Worm (Caenorhabditis elegans): ENCODE measurements around the gene T27E9.2.
A peak's percentile ranks its signal among the peaks of the same experiment; 100 is the strongest.

The T27E9.2 gene

DNA sequence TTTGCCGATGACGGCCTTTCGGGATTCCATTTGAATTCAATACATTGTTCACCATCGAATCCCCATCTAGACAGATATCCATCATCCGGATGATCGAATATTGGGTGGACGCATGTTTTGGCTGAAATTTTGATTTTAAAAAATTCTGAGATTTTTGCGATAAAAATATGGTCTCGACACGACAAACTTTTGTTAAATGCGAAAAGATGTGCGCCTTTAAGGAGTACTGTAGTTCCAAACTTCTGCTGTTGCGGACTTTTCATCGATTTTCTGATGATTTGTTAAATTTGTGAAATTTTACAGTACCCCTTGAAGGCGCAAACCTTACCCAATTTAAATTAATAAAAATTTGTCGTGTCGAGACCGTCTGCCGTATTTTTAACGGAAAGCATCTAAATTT is 34.6 kb downstream of the T27E9.2 start:
- TF ChIP-seq ets-5 (GFP tag; IDR thresholded peaks at IDR 0.05) (no peak), nhr-237 (tag; optimal IDR thresholded peaks at IDR 0.05) (no peak), tlp-1 (tag; optimal IDR thresholded peaks at IDR 0.05) (no peak), lir-3 (tag; optimal IDR thresholded peaks at IDR 0.05; ENCODE audit: poor library complexity) (no peak), egl-13 (tag; optimal IDR thresholded peaks at IDR 0.05) (no peak), isw-1 (GFP tag; IDR thresholded peaks at IDR 0.05) (no peak), mep-1 (tag; optimal IDR thresholded peaks at IDR 0.05) (no peak), unc-98 (GFP tag; IDR thresholded peaks at IDR 0.05) (no peak), pax-3 (tag; optimal IDR thresholded peaks at IDR 0.05) (no peak), efl-3 (GFP tag; optimal IDR thresholded peaks at IDR 0.05) (no peak)

DNA sequence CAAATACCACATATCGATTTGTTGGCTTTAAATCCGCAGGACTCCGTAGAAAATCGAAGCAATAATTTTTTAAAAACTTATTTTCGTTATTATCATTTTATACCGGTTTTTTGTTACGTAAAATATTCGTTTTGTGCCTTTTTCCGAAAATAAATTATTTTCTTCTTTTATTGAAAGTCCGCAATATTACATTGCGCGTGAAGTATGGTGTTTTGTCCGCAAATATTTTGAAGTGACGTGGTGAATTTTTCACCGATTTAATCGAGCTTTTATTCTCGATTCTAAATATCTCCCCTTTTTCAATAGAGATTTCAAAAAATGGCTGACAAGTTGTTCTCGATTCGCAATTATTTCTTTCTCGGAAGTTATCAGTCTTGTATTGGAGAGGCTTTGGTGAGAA is 36.3 kb downstream of the T27E9.2 start, which contains the start of gene cope-1:
cope-1 (plus strand) TSS at position 229 of the 400 bp plus-strand sequence.
- TF ChIP-seq vab-15 (tag; optimal IDR thresholded peaks at IDR 0.05), result no peak
- TF ChIP-seq dsc-1 (tag; optimal IDR thresholded peaks at IDR 0.05), result no peak
- TF ChIP-seq nhr-47 (tag; optimal IDR thresholded peaks at IDR 0.05), result peak; percentile 43
- TF ChIP-seq efl-1 (optimal IDR thresholded peaks at IDR 0.05), result peak; percentile 27 to 54
- TF ChIP-seq efl-1 (GFP tag; optimal IDR thresholded peaks at IDR 0.05 in 1 of 2), result peak; percentile 61 to 92
- TF ChIP-seq mef-2 (tag; optimal IDR thresholded peaks at IDR 0.05), result no peak
- no peak for TF ChIP-seq nhr-19 (GFP tag; conservative IDR thresholded peaks at IDR 0.05)
- TF ChIP-seq nhr-237 (tag; optimal IDR thresholded peaks at IDR 0.05), result no peak
- no peak for TF ChIP-seq sup-37 (GFP tag; optimal IDR thresholded peaks at IDR 0.05)
- no peak for TF ChIP-seq nhr-84 (tag; optimal IDR thresholded peaks at IDR 0.05)
- TF ChIP-seq nhr-76 (tag; optimal IDR thresholded peaks at IDR 0.05), result no peak
- peak; percentile 20 for TF ChIP-seq xbp-1 (tag; optimal IDR thresholded peaks at IDR 0.05)
- peak in 1 of 3 experiments; percentile 14 for TF ChIP-seq ceh-82 (tag; optimal IDR thresholded peaks at IDR 0.05)
- no peak for TF ChIP-seq hlh-17 (GFP tag; optimal IDR thresholded peaks at IDR 0.05; ENCODE audit: borderline replicate concordance)
- no peak for TF ChIP-seq sptf-1 (tag; optimal IDR thresholded peaks at IDR 0.05)
- no peak for TF ChIP-seq irx-1 (tag; optimal IDR thresholded peaks at IDR 0.05)
- peak; percentile 27 to 61 (median 53) for TF ChIP-seq dpl-1 (GFP tag; optimal IDR thresholded peaks at IDR 0.05)
- TF ChIP-seq C04F5.9 (tag; optimal IDR thresholded peaks at IDR 0.05), result no peak
- TF ChIP-seq unc-98 (GFP tag; IDR thresholded peaks at IDR 0.05), result no peak
- TF ChIP-seq ceh-63 (GFP tag; optimal IDR thresholded peaks at IDR 0.05), result no peak
- TF ChIP-seq nhr-77 (tag; optimal IDR thresholded peaks at IDR 0.05), result no peak
- TF ChIP-seq nhr-28 (tag; optimal IDR thresholded peaks at IDR 0.05), result no peak
- TF ChIP-seq hpl-2 (GFP tag; optimal IDR thresholded peaks at IDR 0.05), result no peak
- no peak for TF ChIP-seq ceh-8 (GFP tag; optimal IDR thresholded peaks at IDR 0.05)
- no peak for TF ChIP-seq pag-3 (tag; optimal IDR thresholded peaks at IDR 0.05; ENCODE audit: borderline replicate concordance, insufficient read depth)
- no peak for TF ChIP-seq isw-1 (GFP tag; IDR thresholded peaks at IDR 0.05)
- no peak for TF ChIP-seq zip-4 (GFP tag; optimal IDR thresholded peaks at IDR 0.05)
- TF ChIP-seq egl-27 (tag; optimal IDR thresholded peaks at IDR 0.05), result no peak
- peak; percentile 30 for TF ChIP-seq nhr-71 (tag; optimal IDR thresholded peaks at IDR 0.05)
- TF ChIP-seq snu-23 (GFP tag; optimal IDR thresholded peaks at IDR 0.05), result peak; percentile 44
- no peak for TF ChIP-seq lin-13 (GFP tag; optimal IDR thresholded peaks at IDR 0.05)
- no peak for TF ChIP-seq unc-62 (GFP tag; optimal IDR thresholded peaks at IDR 0.05)
- TF ChIP-seq lin-14 (GFP tag; optimal IDR thresholded peaks at IDR 0.05), result no peak
- no peak for TF ChIP-seq unc-30 (tag; optimal IDR thresholded peaks at IDR 0.05)
- no peak for TF ChIP-seq alr-1 (tag; optimal IDR thresholded peaks at IDR 0.05; ENCODE audit: borderline replicate concordance)
- TF ChIP-seq nhr-90 (tag; optimal IDR thresholded peaks at IDR 0.05; ENCODE audit: poor library complexity), result no peak
- no peak for TF ChIP-seq rnt-1 (tag; optimal IDR thresholded peaks at IDR 0.05)
- no peak for TF ChIP-seq jun-1 (tag; optimal IDR thresholded peaks at IDR 0.05)
- no peak for TF ChIP-seq hlh-4 (tag; optimal IDR thresholded peaks at IDR 0.05)
- no peak for TF ChIP-seq Y116A8C.19 (tag; optimal IDR thresholded peaks at IDR 0.05; ENCODE audit: borderline replicate concordance)
- peak; percentile 49 to 55 for TF ChIP-seq lin-35 (GFP tag; optimal IDR thresholded peaks at IDR 0.05)
- no peak for TF ChIP-seq pqm-1 (tag; optimal IDR thresholded peaks at IDR 0.05)
- peak; percentile 11 for TF ChIP-seq swsn-7 (tag; optimal IDR thresholded peaks at IDR 0.05)
- no peak for TF ChIP-seq lin-15B (tag; optimal IDR thresholded peaks at IDR 0.05)
